Fruit fly (Drosophila melanogaster) whole organism, embryonic: Measurements from ENCODE around the gene Pcyt1.
A peak's percentile ranks its signal among the peaks of the same experiment; 100 is the strongest.

Experiments used
- Bgb ChIP-seq: fragments of 200-800 bp; sonication (Bioruptor generic); IDR thresholded peaks from 2 replicates; pipeline ENCODE4 v1.3.6; 2022; ENCODE audit warnings: missing biosample characterization, missing genetic modification characterization; ENCODE audit not compliant: partially characterized antibody
- CG10565 ChIP-seq: fragments of 200-800 bp; sonication (Bioruptor generic); optimal IDR thresholded peaks from 3 replicates; lab custom pipeline; 2016; ENCODE audit warnings: missing biosample characterization, mild to moderate bottlenecking, missing genetic modification characterization
- CG11398 ChIP-seq: fragments of 200-800 bp; sonication (Bioruptor generic); optimal IDR thresholded peaks from 2 replicates; lab custom pipeline; 2016; ENCODE audit warnings: missing biosample characterization, missing genetic modification characterization
- CG12236 ChIP-seq: fragments of 200-800 bp; sonication (Bioruptor generic); optimal IDR thresholded peaks from 2 replicates; lab custom pipeline; 2016; ENCODE audit warnings: missing biosample characterization, missing genetic modification characterization
- CG12744 ChIP-seq: fragments of 200-800 bp; sonication (Bioruptor generic); optimal IDR thresholded peaks from 2 replicates; lab custom pipeline; 2016; ENCODE audit warnings: missing biosample characterization, missing genetic modification characterization
- CG15269 ChIP-seq: fragments of 200-800 bp; sonication (Bioruptor generic); optimal IDR thresholded peaks from 2 replicates; lab custom pipeline; 2018; ENCODE audit warnings: missing biosample characterization, mild to moderate bottlenecking, missing genetic modification characterization, moderate library complexity
- CG1647 ChIP-seq: fragments of 200-800 bp; sonication (Bioruptor generic); optimal IDR thresholded peaks from 3 replicates; lab custom pipeline; 2016; ENCODE audit warnings: missing biosample characterization, missing genetic modification characterization
- CG17361 ChIP-seq: fragments of 200-800 bp; sonication (Bioruptor generic); IDR thresholded peaks from 3 replicates; pipeline ENCODE4 v1.3.6; 2022; ENCODE audit warnings: missing biosample characterization, missing genetic modification characterization
- CG18011 ChIP-seq: fragments of 200-800 bp; sonication (Bioruptor generic); optimal IDR thresholded peaks from 2 replicates; lab custom pipeline; 2017; ENCODE audit warnings: missing biosample characterization, missing genetic modification characterization, mild to moderate bottlenecking, moderate library complexity, missing genotype
- CG18764 ChIP-seq: fragments of 200-800 bp; sonication (Bioruptor generic); optimal IDR thresholded peaks from 3 replicates; lab custom pipeline; 2016; ENCODE audit warnings: missing biosample characterization, missing genetic modification characterization
- CG31388 ChIP-seq: fragments of 200-800 bp; sonication (Bioruptor generic); optimal IDR thresholded peaks from 2 replicates; lab custom pipeline; 2016; ENCODE audit warnings: missing biosample characterization, missing genetic modification characterization
- CG4424 ChIP-seq: fragments of 200-800 bp; sonication (Bioruptor generic); optimal IDR thresholded peaks from 3 replicates; lab custom pipeline; 2016; ENCODE audit warnings: missing biosample characterization, missing genetic modification characterization
- CG4730 ChIP-seq: fragments of 200-800 bp; sonication (Bioruptor generic); IDR thresholded peaks from 2 replicates; pipeline ENCODE4 v1.3.6; 2022; ENCODE audit warnings: missing biosample characterization, missing genetic modification characterization
- CG8089 ChIP-seq: fragments of 200-800 bp; sonication (Bioruptor generic); optimal IDR thresholded peaks from 3 replicates; lab custom pipeline; 2016; ENCODE audit warnings: missing biosample characterization, missing genetic modification characterization
- CG9817 ChIP-seq: fragments of 200-800 bp; sonication (Bioruptor generic); optimal IDR thresholded peaks from 2 replicates; lab custom pipeline; 2018; ENCODE audit warnings: missing biosample characterization, mild to moderate bottlenecking, missing genetic modification characterization, moderate library complexity
- CG9932 ChIP-seq: fragments of 200-800 bp; sonication (Bioruptor generic); IDR thresholded peaks from 2 replicates; pipeline ENCODE4 v1.3.6; 2022; ENCODE audit warnings: missing biosample characterization, missing genetic modification characterization
- CkIIα-i1 ChIP-seq: fragments of 200-800 bp; sonication (Bioruptor generic); IDR thresholded peaks from 2 replicates; pipeline ENCODE4 v1.3.6; 2022; ENCODE audit warnings: missing biosample characterization, missing genetic modification characterization
- Dad ChIP-seq: fragments of 200-800 bp; sonication (Bioruptor generic); optimal IDR thresholded peaks from 3 replicates; lab custom pipeline; 2016; ENCODE audit warnings: missing biosample characterization, missing genetic modification characterization
- Dbx ChIP-seq: fragments of 200-800 bp; sonication (Bioruptor generic); IDR thresholded peaks from 3 replicates; pipeline ENCODE4 v1.3.6; 2022; ENCODE audit warnings: missing biosample characterization, missing genetic modification characterization
- E2f1 ChIP-seq: fragments of 200-800 bp; sonication (Bioruptor generic); IDR thresholded peaks from 2 replicates; pipeline ENCODE4 v1.3.6; 2022; ENCODE audit warnings: missing biosample characterization, missing genetic modification characterization
- ERR ChIP-seq: fragments of 200-800 bp; sonication (Bioruptor generic); optimal IDR thresholded peaks from 2 replicates; lab custom pipeline; 2016; ENCODE audit warnings: missing biosample characterization, missing genetic modification characterization
- Elba2 ChIP-seq: fragments of 200-800 bp; sonication (Bioruptor generic); optimal IDR thresholded peaks from 3 replicates; lab custom pipeline; 2016; ENCODE audit warnings: missing biosample characterization, missing genetic modification characterization
- Hr39 ChIP-seq: fragments of >200 bp; optimal IDR thresholded peaks from 2 replicates; lab custom pipeline; 2017
- Hr78 ChIP-seq, 2 experiments: fragments of 200-800 bp in 1 of 2; fragments of >200 bp in 1 of 2; sonication (Bioruptor generic) in 1 of 2; optimal IDR thresholded peaks; 2 replicates each; lab custom pipeline; 2017 to 2019; ENCODE audit warnings: missing biosample characterization in 2 of 2, missing genetic modification characterization in 2 of 2, mild to moderate bottlenecking in 1 of 2, moderate library complexity in 1 of 2
- Kr ChIP-seq: fragments of 200-800 bp; sonication (Bioruptor generic); optimal IDR thresholded peaks from 2 replicates; lab custom pipeline; 2017; ENCODE audit warnings: missing biosample characterization, mild to moderate bottlenecking, missing genetic modification characterization
- Lpt ChIP-seq: fragments of >200 bp; optimal IDR thresholded peaks from 2 replicates; lab custom pipeline; 2018; ENCODE audit warnings: missing biosample characterization, missing genetic modification characterization
- Med ChIP-seq: fragments of 200-800 bp; sonication (Bioruptor generic); peaks from one replicate; lab custom pipeline; 2016; ENCODE audit warnings: missing biosample characterization, missing genetic modification characterization, mild to moderate bottlenecking, inconsistent platforms, moderate library complexity
- NK7.1 ChIP-seq: fragments of 200-800 bp; sonication (Bioruptor generic); optimal IDR thresholded peaks from 3 replicates; lab custom pipeline; 2016; ENCODE audit warnings: missing biosample characterization, missing genetic modification characterization
- Nf-YC ChIP-seq: fragments of 200-800 bp; optimal IDR thresholded peaks from 3 replicates; lab custom pipeline; 2019; ENCODE audit warnings: missing biosample characterization, mild to moderate bottlenecking, missing genetic modification characterization, moderate library complexity
- NfI ChIP-seq: fragments of 200-800 bp; sonication (Bioruptor generic); optimal IDR thresholded peaks from 3 replicates; lab custom pipeline; 2018; ENCODE audit warnings: missing biosample characterization, mild to moderate bottlenecking, missing genetic modification characterization, moderate library complexity
- Rx ChIP-seq: fragments of 200-800 bp; sonication (Bioruptor generic); IDR thresholded peaks from 2 replicates; pipeline ENCODE4 v1.3.6; 2022; ENCODE audit warnings: missing biosample characterization, missing genetic modification characterization
- Sox102F ChIP-seq: fragments of 200-800 bp; sonication (Bioruptor generic); optimal IDR thresholded peaks from 2 replicates; lab custom pipeline; 2018; ENCODE audit warnings: missing biosample characterization, mild to moderate bottlenecking, missing genetic modification characterization, moderate library complexity
- Trl ChIP-seq, 3 experiments: fragments of >200 bp in 2 of 3; fragments of 200-800 bp in 1 of 3; sonication (Bioruptor generic) in 1 of 3; optimal IDR thresholded peaks; 2 replicates in 1 of 3; 3 replicates in 2 of 3; lab custom pipeline; 2016 to 2017; ENCODE audit warnings: missing biosample characterization in 1 of 3, missing genetic modification characterization in 1 of 3
- chinmo ChIP-seq: fragments of 200-800 bp; sonication (Bioruptor generic); IDR thresholded peaks from 4 replicates; pipeline ENCODE4 v1.3.6; 2022; ENCODE audit warnings: missing biosample characterization, missing genetic modification characterization; ENCODE audit not compliant: partially characterized antibody
- dpn ChIP-seq, 2 experiments: fragments of 200-800 bp; sonication (Bioruptor generic); optimal IDR thresholded peaks; 3 replicates each; lab custom pipeline; 2016; ENCODE audit warnings: missing biosample characterization in 2 of 2, missing genetic modification characterization in 2 of 2
- eyg ChIP-seq: fragments of 200-800 bp; sonication (Bioruptor generic); optimal IDR thresholded peaks from 3 replicates; lab custom pipeline; 2016; ENCODE audit warnings: missing biosample characterization, missing genetic modification characterization
- gcm2 ChIP-seq: fragments of 200-800 bp; sonication (Bioruptor generic); optimal IDR thresholded peaks from 2 replicates; lab custom pipeline; 2016; ENCODE audit warnings: missing biosample characterization, missing genetic modification characterization
- gsb-n ChIP-seq: fragments of 200-800 bp; sonication (Bioruptor generic); optimal IDR thresholded peaks from 3 replicates; lab custom pipeline; 2018; ENCODE audit warnings: missing biosample characterization, mild to moderate bottlenecking, missing genetic modification characterization
- ham ChIP-seq: fragments of 200-800 bp; sonication (Bioruptor generic); IDR thresholded peaks from 2 replicates; pipeline ENCODE4 v1.3.6; 2022; ENCODE audit warnings: missing biosample characterization, missing genetic modification characterization
- hkb ChIP-seq, 2 experiments: fragments of 200-800 bp in 1 of 2; fragments of >200 bp in 1 of 2; sonication (Bioruptor generic) in 1 of 2; IDR thresholded peaks in 1 of 2; optimal IDR thresholded peaks in 1 of 2; 2 replicates each; pipeline versions ENCODE4 v1.3.6 to Lab custom; 2017 to 2022; ENCODE audit warnings: missing biosample characterization in 1 of 2, missing genetic modification characterization in 1 of 2
- jing ChIP-seq: fragments of 200-800 bp; sonication (Bioruptor generic); optimal IDR thresholded peaks from 2 replicates; lab custom pipeline; 2018; ENCODE audit warnings: missing biosample characterization, mild to moderate bottlenecking, missing genetic modification characterization
- kni ChIP-seq: fragments of 200-800 bp; sonication (Bioruptor generic); optimal IDR thresholded peaks from 3 replicates; lab custom pipeline; 2017; ENCODE audit warnings: mild to moderate bottlenecking, missing biosample characterization, missing genetic modification reagents, missing genetic modification characterization
- lmd ChIP-seq: fragments of 200-800 bp; sonication (Bioruptor generic); IDR thresholded peaks from 2 replicates; pipeline ENCODE4 v1.3.6; 2022; ENCODE audit warnings: missing biosample characterization, missing genetic modification characterization
- maf-S ChIP-seq: fragments of 200-800 bp; sonication (Bioruptor generic); optimal IDR thresholded peaks from 2 replicates; lab custom pipeline; 2016; ENCODE audit warnings: missing biosample characterization, missing genetic modification characterization
- otp ChIP-seq: fragments of 200-800 bp; sonication (Bioruptor generic); IDR thresholded peaks from 3 replicates; pipeline ENCODE4, ENCODE4 v1.3.6; 2022; ENCODE audit warnings: missing biosample characterization, missing genetic modification characterization
- pros ChIP-seq: fragments of 200-800 bp; sonication (Bioruptor generic); optimal IDR thresholded peaks from 3 replicates; lab custom pipeline; 2019; ENCODE audit warnings: missing biosample characterization, mild to moderate bottlenecking, missing genetic modification characterization, moderate library complexity
- sob ChIP-seq: fragments of 200-800 bp; sonication (Bioruptor generic); IDR thresholded peaks from 2 replicates; pipeline ENCODE4 v1.3.6; 2022; ENCODE audit warnings: missing biosample characterization, missing genetic modification characterization
- vnd ChIP-seq: fragments of 200-800 bp; sonication (Bioruptor generic); IDR thresholded peaks from 3 replicates; pipeline ENCODE4 v1.3.6; 2022; ENCODE audit warnings: missing biosample characterization, missing genetic modification characterization; ENCODE audit not compliant: partially characterized antibody
- vvl ChIP-seq: fragments of 200-800 bp; sonication (Bioruptor generic); IDR thresholded peaks from 2 replicates; pipeline ENCODE4 v1.3.6; 2022; ENCODE audit warnings: missing biosample characterization, missing genetic modification characterization
- wdn ChIP-seq: fragments of 200-800 bp; sonication (Bioruptor generic); IDR thresholded peaks from 2 replicates; pipeline ENCODE4 v1.3.6; 2022; ENCODE audit warnings: missing biosample characterization, missing genetic modification characterization

Pcyt1 gene

dm6 chr3L:1548345-1548970 is 2.6 kb downstream of the Pcyt1 start (continued):
- TF ChIP-seq Hr78 (GFP tag; optimal IDR thresholded peaks at IDR 0.05; lab: Kevin White, UChicago) (no peak), chinmo (0 out of 4 replicates have a peak, but pooled peaks have one; percentile 45), gsb-n (tag; lab: Kevin White, UChicago) (no peak), Sox102F (GFP tag; lab: Kevin White, UChicago) (peak; percentile 56), CG31388 (GFP tag; lab: Kevin White, UChicago) (no peak), kni (GFP tag; lab: Kevin White, UChicago) (no peak), CG18764 (peak; percentile 22), CG15269 (tag; lab: Kevin White, UChicago) (peak; percentile 83), CG10565 (GFP tag; lab: Kevin White, UChicago) (no peak), NfI (peak; percentile 57), gcm2 (GFP tag; lab: Kevin White, UChicago) (no peak), CG4424 (GFP tag; lab: Kevin White, UChicago) (peak; percentile 59), ERR (GFP tag; lab: Kevin White, UChicago) (peak; percentile 19), jing (GFP tag; lab: Kevin White, UChicago) (no peak), Hr39 (lab: Kevin White, UChicago) (no peak), Trl (optimal IDR thresholded peaks at IDR 0.05; lab: Kevin White, UChicago) (no peak), Trl (GFP tag; optimal IDR thresholded peaks at IDR 0.05; lab: Kevin White, UChicago) (peak; percentile 9), vnd (GFP tag; lab: Robert Waterston, UW) (no peak), dpn (GFP tag; optimal IDR thresholded peaks at IDR 0.05; lab: Kevin White, UChicago) (peak; percentile 64), CkIIα-i1 (GFP tag; lab: Robert Waterston, UW) (no peak), Dbx (GFP tag; lab: Robert Waterston, UW) (peak; percentile 43; the same call in 1 of the 3 replicates), Rx (GFP tag; lab: Robert Waterston, UW) (0 out of 2 replicates have a peak, but pooled peaks have one; percentile 13), ham (no peak), CG18011 (GFP tag; lab: Kevin White, UChicago) (no peak), CG17361 (peak; percentile 68), eyg (GFP tag; lab: Kevin White, UChicago) (no peak), Kr (GFP tag; lab: Kevin White, UChicago) (no peak), CG8089 (GFP tag; lab: Kevin White, UChicago) (no peak), otp (GFP tag; lab: Robert Waterston, UW) (no peak), CG4730 (GFP tag; lab: Robert Waterston, UW) (no peak), E2f1 (GFP tag; lab: Robert Waterston, UW) (no peak), Nf-YC (tag; lab: Kevin White, UChicago) (peak; percentile 52), Dad (peak; percentile 5), CG9932 (GFP tag; lab: Robert Waterston, UW) (peak; percentile 69), CG12744 (GFP tag; lab: Kevin White, UChicago) (no peak), CG9817 (tag; lab: Kevin White, UChicago) (peak; percentile 69), vvl (GFP tag; lab: Robert Waterston, UW) (no peak), Bgb (GFP tag; lab: Robert Waterston, UW) (no peak), CG1647 (GFP tag; lab: Kevin White, UChicago) (peak; percentile 20), pros (GFP tag; lab: Kevin White, UChicago) (no peak), CG11398 (GFP tag; lab: Kevin White, UChicago) (no peak), maf-S (GFP tag; lab: Kevin White, UChicago) (peak; percentile 19), NK7.1 (no peak), Elba2 (GFP tag; lab: Kevin White, UChicago) (no peak), sob (GFP tag; lab: Robert Waterston, UW) (peak; percentile 27; the same call in 1 of the 2 replicates), Lpt (GFP tag; lab: Kevin White, UChicago) (no peak), wdn (peak; percentile 10; the same call in 1 of the 2 replicates), CG12236 (GFP tag; lab: Kevin White, UChicago) (no peak), hkb (optimal IDR thresholded peaks at IDR 0.05; lab: Kevin White, UChicago) (no peak), hkb (GFP tag; IDR thresholded peaks at IDR 0.05; lab: Robert Waterston, UW) (peak; percentile 48; the same call in 1 of the 2 replicates), lmd (GFP tag; lab: Robert Waterston, UW) (peak; percentile 59; the same call in 1 of the 2 replicates), Med (GFP tag; lab: Kevin White, UChicago) (peak; percentile 87)
